Fruit fly (Drosophila melanogaster) whole organism, embryonic: Measurements from ENCODE around the gene pck.

Source experiments
- Adf1 ChIP-seq: fragments of 200-800 bp; sonication (Bioruptor generic); IDR thresholded peaks from 2 replicates; pipeline ENCODE4 v1.3.6; 2022; ENCODE audit warnings: missing biosample characterization, missing genetic modification characterization
- BEAF-32 ChIP-seq: fragments of 200-800 bp; sonication (Bioruptor generic); optimal IDR thresholded peaks from 3 replicates; lab custom pipeline; 2017; ENCODE audit warnings: missing biosample characterization, missing genetic modification characterization, mild to moderate bottlenecking, moderate library complexity, missing genetic modification reagents
- CG10267 ChIP-seq: fragments of 200-800 bp; sonication (Bioruptor generic); optimal IDR thresholded peaks from 2 replicates; lab custom pipeline; 2018; ENCODE audit warnings: missing biosample characterization, mild to moderate bottlenecking, missing genetic modification characterization, moderate library complexity
- CG10431 ChIP-seq: fragments of 200-800 bp; sonication (Bioruptor generic); optimal IDR thresholded peaks from 3 replicates; lab custom pipeline; 2018; ENCODE audit warnings: missing biosample characterization, mild to moderate bottlenecking, missing genetic modification characterization
- CG10462 ChIP-seq: fragments of 200-800 bp; sonication (Bioruptor generic); optimal IDR thresholded peaks from 2 replicates; lab custom pipeline; 2016; ENCODE audit warnings: missing biosample characterization, missing genetic modification characterization
- CG10543 ChIP-seq: fragments of 200-800 bp; sonication (Bioruptor generic); optimal IDR thresholded peaks from 3 replicates; lab custom pipeline; 2017; ENCODE audit warnings: missing biosample characterization, mild to moderate bottlenecking, missing genetic modification characterization, moderate library complexity
- CG10959 ChIP-seq: fragments of 200-800 bp; sonication (Bioruptor generic); IDR thresholded peaks from 2 replicates; pipeline ENCODE4 v1.3.6; 2022; ENCODE audit warnings: missing biosample characterization, missing genetic modification characterization
- CG13287 ChIP-seq: fragments of 200-800 bp; sonication (Bioruptor generic); IDR thresholded peaks from 2 replicates; pipeline ENCODE4 v1.3.6; 2022; ENCODE audit warnings: missing biosample characterization, missing genetic modification characterization; ENCODE audit not compliant: partially characterized antibody
- CG14710 ChIP-seq: fragments of 200-800 bp; sonication (Bioruptor generic); optimal IDR thresholded peaks from 3 replicates; lab custom pipeline; 2019; ENCODE audit warnings: missing biosample characterization, mild to moderate bottlenecking, missing genetic modification characterization, moderate library complexity
- CG15514 ChIP-seq: fragments of 200-800 bp; sonication (Bioruptor generic); optimal IDR thresholded peaks from 3 replicates; lab custom pipeline; 2017; ENCODE audit warnings: missing biosample characterization, missing genetic modification characterization, mild to moderate bottlenecking, moderate library complexity, missing genetic modification reagents
- CG17186 ChIP-seq: fragments of 200-800 bp; sonication (Bioruptor generic); optimal IDR thresholded peaks from 3 replicates; lab custom pipeline; 2017; ENCODE audit warnings: missing biosample characterization, missing genetic modification reagents, missing genetic modification characterization
- CG2116 ChIP-seq: fragments of 200-800 bp; sonication (Bioruptor generic); optimal IDR thresholded peaks from 3 replicates; lab custom pipeline; 2018; ENCODE audit warnings: missing biosample characterization, mild to moderate bottlenecking, missing genetic modification characterization
- CG33557 ChIP-seq: fragments of 200-800 bp; sonication (Bioruptor generic); optimal IDR thresholded peaks from 2 replicates; lab custom pipeline; 2019; ENCODE audit warnings: missing biosample characterization, mild to moderate bottlenecking, missing genetic modification characterization, moderate library complexity
- CG34376 ChIP-seq: fragments of 200-800 bp; sonication (Bioruptor generic); optimal IDR thresholded peaks from 2 replicates; lab custom pipeline; 2018; ENCODE audit warnings: missing biosample characterization, mild to moderate bottlenecking, missing genetic modification characterization
- CG34422 ChIP-seq: fragments of 200-800 bp; sonication (Bioruptor generic); IDR thresholded peaks from 3 replicates; pipeline ENCODE4 v1.3.6; 2022; ENCODE audit warnings: missing biosample characterization, missing genetic modification characterization
- CG6175 ChIP-seq: fragments of 200-800 bp; sonication (Bioruptor generic); IDR thresholded peaks from 3 replicates; pipeline ENCODE4 v1.3.6; 2022; ENCODE audit warnings: missing biosample characterization, missing genetic modification characterization
- CG6765 ChIP-seq: fragments of 200-800 bp; sonication (Bioruptor generic); optimal IDR thresholded peaks from 3 replicates; lab custom pipeline; 2017; ENCODE audit warnings: missing biosample characterization, mild to moderate bottlenecking, missing genetic modification characterization
- CG7786 ChIP-seq: fragments of 200-800 bp; sonication (Bioruptor generic); optimal IDR thresholded peaks from 2 replicates; lab custom pipeline; 2016; ENCODE audit warnings: missing biosample characterization, missing genetic modification characterization
- CG7987 ChIP-seq: fragments of 200-800 bp; sonication (Bioruptor generic); optimal IDR thresholded peaks from 2 replicates; lab custom pipeline; 2018; ENCODE audit warnings: missing biosample characterization, mild to moderate bottlenecking, missing genetic modification characterization, moderate library complexity
- CG9797 ChIP-seq: fragments of 200-800 bp; sonication (Bioruptor generic); optimal IDR thresholded peaks from 3 replicates; lab custom pipeline; 2018; ENCODE audit warnings: missing biosample characterization, mild to moderate bottlenecking, missing genetic modification characterization
- CTCF ChIP-seq: fragments of 200-800 bp; sonication (Bioruptor generic); optimal IDR thresholded peaks from 2 replicates; lab custom pipeline; 2017; ENCODE audit warnings: missing biosample characterization, mild to moderate bottlenecking, missing genetic modification characterization, moderate library complexity
- Dp ChIP-seq: fragments of 200-800 bp; sonication (Bioruptor generic); optimal IDR thresholded peaks from 2 replicates; lab custom pipeline; 2018; ENCODE audit warnings: missing biosample characterization, mild to moderate bottlenecking, missing genetic modification characterization, moderate library complexity
- Dref ChIP-seq: fragments of 200-800 bp; sonication (Bioruptor generic); IDR thresholded peaks from 2 replicates; pipeline ENCODE4 v1.3.6; 2022; ENCODE audit warnings: missing biosample characterization, missing genetic modification characterization
- Ets65A ChIP-seq: fragments of 200-800 bp; sonication (Bioruptor generic); peaks from one replicate; lab custom pipeline; 2016; ENCODE audit warnings: missing biosample characterization, missing genetic modification characterization
- Ets97D ChIP-seq: fragments of 200-800 bp; sonication (Bioruptor generic); optimal IDR thresholded peaks from 3 replicates; lab custom pipeline; 2016; ENCODE audit warnings: missing biosample characterization, missing genetic modification characterization
- GATAe ChIP-seq: fragments of 200-800 bp; sonication (Bioruptor generic); conservative IDR thresholded peaks from 2 replicates; pipeline ENCODE4 v1.3.6; 2022; ENCODE audit warnings: missing biosample characterization, missing genetic modification characterization
- MBD-R2 ChIP-seq: fragments of 200-800 bp; sonication (Bioruptor generic); IDR thresholded peaks from 2 replicates; pipeline ENCODE4 v1.3.6; 2022; ENCODE audit warnings: missing biosample characterization, missing genetic modification characterization
- MESR4 ChIP-seq: fragments of 200-800 bp; sonication (Bioruptor generic); optimal IDR thresholded peaks from 2 replicates; lab custom pipeline; 2018; ENCODE audit warnings: missing biosample characterization, mild to moderate bottlenecking, missing genetic modification characterization, moderate library complexity
- Myb ChIP-seq: fragments of 200-800 bp; sonication (Bioruptor generic); optimal IDR thresholded peaks from 2 replicates; lab custom pipeline; 2016; ENCODE audit warnings: missing biosample characterization, missing genetic modification characterization
- NfI ChIP-seq: fragments of 200-800 bp; sonication (Bioruptor generic); optimal IDR thresholded peaks from 3 replicates; lab custom pipeline; 2018; ENCODE audit warnings: missing biosample characterization, mild to moderate bottlenecking, missing genetic modification characterization, moderate library complexity
- Pdp1 ChIP-seq, 2 experiments: fragments of 200-800 bp; sonication (Bioruptor generic); optimal IDR thresholded peaks; 3 replicates each; lab custom pipeline; 2016; ENCODE audit warnings: missing biosample characterization in 2 of 2, missing genetic modification characterization in 2 of 2, mild to moderate bottlenecking in 1 of 2, moderate library complexity in 1 of 2
- Scr ChIP-seq: fragments of 200-800 bp; sonication (Bioruptor generic); IDR thresholded peaks from 2 replicates; pipeline ENCODE4 v1.3.6; 2022; ENCODE audit warnings: missing biosample characterization, missing genetic modification characterization; ENCODE audit not compliant: partially characterized antibody
- YL-1 ChIP-seq: fragments of 200-800 bp; sonication (Bioruptor generic); optimal IDR thresholded peaks from 3 replicates; lab custom pipeline; 2017; ENCODE audit warnings: missing biosample characterization, mild to moderate bottlenecking, missing genetic modification characterization
- abd-A ChIP-seq: fragments of 200-800 bp; sonication (Bioruptor generic); optimal IDR thresholded peaks from 3 replicates; lab custom pipeline; 2019; ENCODE audit warnings: missing biosample characterization, mild to moderate bottlenecking, missing genetic modification characterization, moderate library complexity
- ci ChIP-seq: fragments of 200-800 bp; sonication (Bioruptor generic); IDR thresholded peaks from 3 replicates; pipeline ENCODE4 v1.3.6; 2022; ENCODE audit warnings: missing biosample characterization, missing genetic modification characterization
- crp ChIP-seq, 2 experiments: fragments of 200-800 bp; sonication (Bioruptor generic); optimal IDR thresholded peaks; 2 replicates in 1 of 2; 3 replicates in 1 of 2; lab custom pipeline; 2017; ENCODE audit warnings: missing biosample characterization in 2 of 2, missing genetic modification characterization in 2 of 2, mild to moderate bottlenecking in 1 of 2, moderate library complexity in 1 of 2
- dimm ChIP-seq: fragments of 200-800 bp; sonication (Bioruptor generic); IDR thresholded peaks from 2 replicates; pipeline ENCODE4 v1.3.6; 2022; ENCODE audit warnings: missing biosample characterization, missing genetic modification characterization
- dm ChIP-seq: fragments of 200-800 bp; sonication (Bioruptor generic); optimal IDR thresholded peaks from 3 replicates; lab custom pipeline; 2016; ENCODE audit warnings: missing biosample characterization, missing genetic modification characterization
- kni ChIP-seq: fragments of 200-800 bp; sonication (Bioruptor generic); optimal IDR thresholded peaks from 3 replicates; lab custom pipeline; 2017; ENCODE audit warnings: mild to moderate bottlenecking, missing biosample characterization, missing genetic modification reagents, missing genetic modification characterization
- mld ChIP-seq: fragments of 200-800 bp; sonication (Bioruptor generic); IDR thresholded peaks from 3 replicates; pipeline ENCODE4 v1.3.6; 2022; ENCODE audit warnings: missing biosample characterization, missing genetic modification characterization; ENCODE audit not compliant: partially characterized antibody
- pb ChIP-seq: fragments of 200-800 bp; sonication (Bioruptor generic); optimal IDR thresholded peaks from 3 replicates; lab custom pipeline; 2016; ENCODE audit warnings: missing biosample characterization, missing genetic modification characterization
- pfk ChIP-seq: fragments of 200-800 bp; sonication (Bioruptor generic); optimal IDR thresholded peaks from 2 replicates; lab custom pipeline; 2018; ENCODE audit warnings: missing biosample characterization, mild to moderate bottlenecking, missing genetic modification characterization, moderate library complexity
- phol ChIP-seq: fragments of 200-800 bp; sonication (Bioruptor generic); optimal IDR thresholded peaks from 3 replicates; lab custom pipeline; 2018; ENCODE audit warnings: missing biosample characterization, mild to moderate bottlenecking, missing genetic modification characterization, moderate library complexity
- pzg ChIP-seq: fragments of 200-800 bp; sonication (Bioruptor generic); optimal IDR thresholded peaks from 3 replicates; lab custom pipeline; 2018; ENCODE audit warnings: missing biosample characterization, mild to moderate bottlenecking, missing genetic modification characterization, moderate library complexity
- row ChIP-seq: fragments of 200-800 bp; sonication (Bioruptor generic); IDR thresholded peaks from 3 replicates; pipeline ENCODE4 v1.3.6; 2022; ENCODE audit warnings: missing biosample characterization, missing genetic modification characterization
- stwl ChIP-seq: fragments of 200-800 bp; sonication (Bioruptor generic); optimal IDR thresholded peaks from 3 replicates; lab custom pipeline; 2018; ENCODE audit warnings: missing biosample characterization, mild to moderate bottlenecking, missing genetic modification characterization, moderate library complexity
- unc-4 ChIP-seq: fragments of 200-800 bp; sonication (Bioruptor generic); IDR thresholded peaks from 2 replicates; pipeline ENCODE4 v1.3.6; 2022; ENCODE audit warnings: missing biosample characterization, missing genetic modification characterization; ENCODE audit not compliant: partially characterized antibody
- vvl ChIP-seq: fragments of 200-800 bp; sonication (Bioruptor generic); IDR thresholded peaks from 2 replicates; pipeline ENCODE4 v1.3.6; 2022; ENCODE audit warnings: missing biosample characterization, missing genetic modification characterization
- wek ChIP-seq: fragments of 200-800 bp; sonication (Bioruptor generic); optimal IDR thresholded peaks from 3 replicates; lab custom pipeline; 2018; ENCODE audit warnings: missing biosample characterization, mild to moderate bottlenecking, missing genetic modification characterization, moderate library complexity

Gene pck

DNA sequence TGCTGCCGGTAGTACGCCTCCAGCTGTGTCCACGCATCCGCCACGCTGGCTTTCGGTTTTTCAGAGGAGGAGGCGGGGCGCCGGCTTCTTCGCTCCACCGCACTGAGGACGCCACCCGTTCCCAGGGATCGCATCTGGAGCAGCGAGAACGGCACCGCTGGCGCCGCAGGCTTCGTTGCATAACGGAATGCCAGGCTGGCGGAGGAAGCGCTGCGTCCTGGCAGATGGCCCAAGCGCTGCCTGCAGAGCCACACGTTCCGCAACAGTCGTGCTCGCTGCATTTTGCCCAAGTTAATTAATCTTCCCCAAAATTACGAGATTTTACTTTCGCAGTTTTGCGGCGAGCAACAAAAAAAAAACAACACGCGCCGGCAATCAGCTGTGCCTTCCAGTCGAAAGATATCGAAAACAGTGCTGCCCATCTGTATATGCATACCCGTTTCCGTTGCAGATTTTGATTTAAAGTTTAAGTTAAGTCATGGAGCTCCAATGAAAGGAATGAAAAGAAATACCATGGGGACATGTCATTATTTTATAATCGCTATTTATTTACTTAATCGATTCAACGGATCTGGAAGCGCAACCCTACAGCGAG, 10.1 kb upstream of the pck start, which contains the start of gene Lrpprc2:
TSS of gene Lrpprc2 (minus strand) at position 340 of the 595 bp plus-strand sequence.
- TF ChIP-seq dm (GFP tag; lab: Kevin White, UChicago), result peak; percentile 24
- 0 out of 2 replicates have a peak, but pooled peaks have one; percentile 16 for TF ChIP-seq Scr (GFP tag; lab: Robert Waterston, UW)
- TF ChIP-seq pb, result no peak
- TF ChIP-seq mld (GFP tag; lab: Robert Waterston, UW), result no peak
- no peak for TF ChIP-seq abd-A (tag; lab: Kevin White, UChicago)
- peak; percentile 80 for TF ChIP-seq Ets97D (GFP tag; lab: Kevin White, UChicago)
- peak; percentile 24 for TF ChIP-seq CG14710 (tag; lab: Kevin White, UChicago)
- TF ChIP-seq CG15514 (GFP tag; lab: Kevin White, UChicago), result peak; percentile 56
- no peak for TF ChIP-seq row (GFP tag; lab: Robert Waterston, UW)
- peak; percentile 62 for TF ChIP-seq CG2116
- peak; percentile 35; the same call in 1 of the 2 replicates for TF ChIP-seq unc-4 (GFP tag; lab: Robert Waterston, UW)
- TF ChIP-seq MESR4, result peak; percentile 39
- TF ChIP-seq pfk, result peak; percentile 34
- peak; percentile 2 for TF ChIP-seq wek (GFP tag; lab: Kevin White, UChicago)
- TF ChIP-seq Adf1 (GFP tag; lab: Robert Waterston, UW), result peak; percentile 23; the same call in 1 of the 2 replicates
- TF ChIP-seq BEAF-32, result peak; percentile 14
- peak; percentile 63 for TF ChIP-seq Dref (GFP tag; lab: Robert Waterston, UW)
- peak; percentile 34 for TF ChIP-seq Ets65A
- TF ChIP-seq CG6765 (GFP tag; lab: Kevin White, UChicago), result no peak
- TF ChIP-seq Dp, result peak; percentile 59
- TF ChIP-seq YL-1 (GFP tag; lab: Kevin White, UChicago), result peak; percentile 53
- no peak for TF ChIP-seq CG6175
- TF ChIP-seq dimm (GFP tag; lab: Robert Waterston, UW), result no peak
- peak in 1 of 2 experiments; percentile 95 for TF ChIP-seq Pdp1 (GFP tag; optimal IDR thresholded peaks at IDR 0.05; lab: Kevin White, UChicago)
- peak; percentile 28 for TF ChIP-seq CG34376
- TF ChIP-seq GATAe (GFP tag; lab: Robert Waterston, UW), result no peak
- TF ChIP-seq CG10431 (GFP tag; lab: Kevin White, UChicago), result peak; percentile 16
- TF ChIP-seq CG13287 (GFP tag; lab: Robert Waterston, UW), result peak; percentile 46; the same call in 1 of the 2 replicates
- TF ChIP-seq CTCF (GFP tag; lab: Kevin White, UChicago), result peak; percentile 35
- peak; percentile 10 for TF ChIP-seq CG10267 (tag; lab: Kevin White, UChicago)
- TF ChIP-seq ci (GFP tag; lab: Robert Waterston, UW), result peak; percentile 64; the same call in 1 of the 3 replicates
- peak; percentile 17 for TF ChIP-seq CG7987 (GFP tag; lab: Kevin White, UChicago)
- peak; percentile 12 for TF ChIP-seq kni (GFP tag; lab: Kevin White, UChicago)
- peak; percentile 6 for TF ChIP-seq CG10543 (GFP tag; lab: Kevin White, UChicago)
- peak; percentile 12 for TF ChIP-seq phol (tag; lab: Kevin White, UChicago)
- TF ChIP-seq CG9797 (GFP tag; lab: Kevin White, UChicago), result peak; percentile 6
- 0 out of 2 replicates have a peak, but pooled peaks have one; percentile 17 for TF ChIP-seq vvl (GFP tag; lab: Robert Waterston, UW)
- TF ChIP-seq CG10462, result no peak
- TF ChIP-seq CG34422 (GFP tag; lab: Robert Waterston, UW), result peak; percentile 52; the same call in 1 of the 3 replicates
- TF ChIP-seq Myb, result peak; percentile 91
- TF ChIP-seq MBD-R2, result peak; percentile 85
- TF ChIP-seq CG17186 (GFP tag; lab: Kevin White, UChicago), result peak; percentile 3
- TF ChIP-seq CG7786 (GFP tag; lab: Kevin White, UChicago), result no peak
- peak; percentile 4 to 90 for TF ChIP-seq crp (GFP tag; optimal IDR thresholded peaks at IDR 0.05; lab: Kevin White, UChicago)
- TF ChIP-seq NfI, result peak; percentile 24
- peak; percentile 36 for TF ChIP-seq pzg (GFP tag; lab: Kevin White, UChicago)
- peak; percentile 0 for TF ChIP-seq CG33557 (GFP tag; lab: Kevin White, UChicago)
- TF ChIP-seq CG10959 (GFP tag; lab: Robert Waterston, UW), result no peak
- TF ChIP-seq stwl (tag; lab: Kevin White, UChicago), result peak; percentile 37
